Worm (Caenorhabditis elegans) whole organism, early embryonic: ENCODE data around the gene R04E5.7.

Source experiments
- F13C5.2 ChIP-seq: sonication (generic microtip); optimal IDR thresholded peaks from 2 replicates; lab custom pipeline; 2017; ENCODE audit warnings: mild to moderate bottlenecking, missing genetic modification characterization, inconsistent platforms, missing compliant biosample characterization
- aly-1 ChIP-seq: sonication (generic microtip); optimal IDR thresholded peaks from 2 replicates; lab custom pipeline; 2016; ENCODE audit warnings: missing genetic modification characterization, missing compliant biosample characterization
- ama-1 ChIP-seq: fragments of 150-350 bp; optimal IDR thresholded peaks from 2 replicates; lab custom pipeline; 2014
- ceh-13 ChIP-seq: fragments of 200-800 bp; sonication (Bioruptor generic); optimal IDR thresholded peaks from 2 replicates; lab custom pipeline; 2018; ENCODE audit warnings: mild to moderate bottlenecking, missing genetic modification characterization, missing compliant biosample characterization
- ceh-36 ChIP-seq: sonication (generic microtip); optimal IDR thresholded peaks from 2 replicates; lab custom pipeline; 2016; ENCODE audit warnings: missing genetic modification characterization, inconsistent platforms, missing compliant biosample characterization
- flt-1 ChIP-seq: fragments of 200-800 bp; sonication (Bioruptor generic); IDR thresholded peaks from 2 replicates; pipeline ENCODE4 v1.3.6; 2022; ENCODE audit warnings: missing genetic modification characterization, missing compliant biosample characterization
- hmbx-1 ChIP-seq: sonication (generic microtip); optimal IDR thresholded peaks from 2 replicates; lab custom pipeline; 2016; ENCODE audit warnings: mild to moderate bottlenecking, missing genetic modification characterization, missing compliant biosample characterization
- hmg-4 ChIP-seq: fragments of 200-800 bp; sonication (Bioruptor generic); optimal IDR thresholded peaks from 2 replicates; lab custom pipeline; 2018; ENCODE audit warnings: mild to moderate bottlenecking, missing genetic modification characterization, missing compliant biosample characterization
- pes-1 ChIP-seq: fragments of 200-800 bp; sonication (Bioruptor generic); IDR thresholded peaks from 2 replicates; pipeline ENCODE4 v1.3.6; 2022; ENCODE audit warnings: missing genetic modification reagents, missing genetic modification characterization, missing compliant biosample characterization
- scrt-1 ChIP-seq: fragments of 200-800 bp; sonication (Bioruptor generic); IDR thresholded peaks from 2 replicates; pipeline ENCODE4 v1.3.6; 2022; ENCODE audit warnings: missing genetic modification characterization, missing compliant biosample characterization
- sea-1 ChIP-seq: fragments of 200-800 bp; sonication (Bioruptor generic); conservative IDR thresholded peaks from 2 replicates; pipeline ENCODE4 v1.3.6; 2022; ENCODE audit warnings: missing genetic modification characterization, missing compliant biosample characterization
- tbx-11 ChIP-seq: fragments of 200-800 bp; sonication (Bioruptor generic); IDR thresholded peaks from 2 replicates; pipeline ENCODE4 v1.3.6; 2022; ENCODE audit warnings: missing genetic modification characterization, missing compliant biosample characterization
- tbx-37 ChIP-seq: fragments of 200-800 bp; sonication (Bioruptor generic); conservative IDR thresholded peaks from 2 replicates; pipeline ENCODE4 v1.3.6; 2022; ENCODE audit warnings: missing genetic modification reagents, missing genetic modification characterization, missing compliant biosample characterization
- tra-4 ChIP-seq: sonication (generic microtip); optimal IDR thresholded peaks from 2 replicates; lab custom pipeline; 2017; ENCODE audit warnings: missing genetic modification characterization, missing compliant biosample characterization

ce11 chrX:8762927-8763326 lies 34.1 kb downstream of the R04E5.7 start:
- no peak for TF ChIP-seq flt-1 (GFP tag; lab: Robert Waterston, UW)
- no peak for TF ChIP-seq hmg-4
- TF ChIP-seq ama-1: no peak
- no peak for TF ChIP-seq tbx-11
- no peak for TF ChIP-seq tbx-37 (GFP tag; lab: Robert Waterston, UW)
- TF ChIP-seq ceh-36 (tag; lab: Kevin White, UChicago): no peak
- TF ChIP-seq ceh-13 (GFP tag; lab: Kevin White, UChicago): no peak
- TF ChIP-seq scrt-1 (GFP tag; lab: Robert Waterston, UW): no peak
- no peak for TF ChIP-seq sea-1 (GFP tag; lab: Robert Waterston, UW)
- TF ChIP-seq pes-1 (GFP tag; lab: Robert Waterston, UW): no peak
- no peak for TF ChIP-seq F13C5.2 (tag; lab: Kevin White, UChicago)
- TF ChIP-seq tra-4: no peak
- TF ChIP-seq aly-1 (tag; lab: Kevin White, UChicago): no peak
- TF ChIP-seq hmbx-1: no peak
